Worm (Caenorhabditis elegans) whole organism, L1 larva: ENCODE measurements around the gene ilcr-1.
A peak's percentile ranks its signal among the peaks of the same experiment; 100 is the strongest.

ENCODE experiments used
- C16A3.4 ChIP-seq: fragments of 150-350 bp; optimal IDR thresholded peaks from 2 replicates; lab custom pipeline; 2014; ENCODE audit warnings: missing biosample characterization, missing genetic modification characterization
- C34B4.2 ChIP-seq: sonication (generic microtip); optimal IDR thresholded peaks from 2 replicates; lab custom pipeline; 2017; ENCODE audit warnings: mild to moderate bottlenecking, missing genetic modification characterization, missing compliant biosample characterization
- F16B12.6 ChIP-seq: fragments of 150-350 bp; optimal IDR thresholded peaks from 2 replicates; lab custom pipeline; 2014; ENCODE audit warnings: missing biosample characterization, missing genetic modification characterization
- Y116A8C.19 ChIP-seq: sonication (generic microtip); optimal IDR thresholded peaks from 2 replicates; lab custom pipeline; 2016; ENCODE audit warnings: missing compliant biosample characterization, missing genetic modification characterization, borderline replicate concordance
- aly-2 ChIP-seq: fragments of 150-350 bp; optimal IDR thresholded peaks from 2 replicates; lab custom pipeline; 2014; ENCODE audit warnings: missing biosample characterization, missing genetic modification characterization
- ama-1 ChIP-seq: fragments of 150-350 bp; optimal IDR thresholded peaks from 2 replicates; lab custom pipeline; 2014
- ceh-8 ChIP-seq: fragments of 200-800 bp; sonication (Bioruptor generic); optimal IDR thresholded peaks from 2 replicates; lab custom pipeline; 2018; ENCODE audit warnings: mild to moderate bottlenecking, missing genetic modification characterization, moderate library complexity, missing compliant biosample characterization
- ceh-88 ChIP-seq: fragments of 200-800 bp; sonication (Bioruptor generic); IDR thresholded peaks from 2 replicates; pipeline ENCODE4 v1.3.6; 2022; ENCODE audit warnings: missing genetic modification characterization, missing compliant biosample characterization
- ces-1 ChIP-seq: fragments of 150-350 bp; optimal IDR thresholded peaks from 2 replicates; lab custom pipeline; 2014; ENCODE audit warnings: missing biosample characterization, missing genetic modification reagents, missing genetic modification characterization
- dsc-1 ChIP-seq: sonication (generic microtip); optimal IDR thresholded peaks from 2 replicates; lab custom pipeline; 2016; ENCODE audit warnings: mild to moderate bottlenecking, missing genetic modification characterization, missing compliant biosample characterization
- efl-1 ChIP-seq, 4 experiments: fragments of 150-350 bp; optimal IDR thresholded peaks in 3 of 4; peaks in 1 of 4; 1 replicate in 1 of 4; 2 replicates in 3 of 4; lab custom pipeline; 2014; ENCODE audit warnings: missing biosample characterization in 2 of 4, missing genetic modification characterization in 2 of 4, missing genetic modification reagents in 2 of 4
- egl-13 ChIP-seq: sonication (generic microtip); optimal IDR thresholded peaks from 2 replicates; lab custom pipeline; 2016; ENCODE audit warnings: missing genotype, missing genetic modification reagents, missing genetic modification characterization, missing compliant biosample characterization
- egl-27 ChIP-seq, 2 experiments: fragments of 150-350 bp in 1 of 2; sonication (generic microtip); optimal IDR thresholded peaks; 3 replicates each; lab custom pipeline; 2017 to 2018; ENCODE audit warnings: missing biosample characterization in 2 of 2, missing genetic modification characterization in 2 of 2, missing genetic modification reagents in 2 of 2
- elt-2 ChIP-seq: sonication (generic microtip); optimal IDR thresholded peaks from 2 replicates; lab custom pipeline; 2016; ENCODE audit warnings: missing genetic modification characterization, mild to moderate bottlenecking, inconsistent platforms, missing compliant biosample characterization, missing genetic modification reagents
- elt-3 ChIP-seq, 6 experiments: fragments of 150-350 bp in 1 of 6; sonication (generic microtip); optimal IDR thresholded peaks; 2 replicates each; lab custom pipeline; 2017 to 2018; ENCODE audit warnings: missing biosample characterization in 6 of 6, missing genetic modification characterization in 6 of 6, inconsistent platforms in 1 of 6
- ets-5 ChIP-seq: fragments of 200-800 bp; sonication (Bioruptor generic); IDR thresholded peaks from 2 replicates; pipeline ENCODE4 v1.3.6; 2022; ENCODE audit warnings: missing genetic modification characterization, missing compliant biosample characterization
- lin-13 ChIP-seq: fragments of 150-350 bp; optimal IDR thresholded peaks from 2 replicates; lab custom pipeline; 2014; ENCODE audit warnings: missing biosample characterization, missing genetic modification reagents, missing genetic modification characterization
- lin-14 ChIP-seq: fragments of 200-800 bp; sonication (Bioruptor generic); optimal IDR thresholded peaks from 2 replicates; lab custom pipeline; 2018; ENCODE audit warnings: mild to moderate bottlenecking, missing genetic modification characterization, moderate library complexity, missing compliant biosample characterization
- lin-35 ChIP-seq, 2 experiments: fragments of 150-350 bp; optimal IDR thresholded peaks; 2 replicates each; lab custom pipeline; 2014; ENCODE audit warnings: missing biosample characterization in 2 of 2, missing genetic modification characterization in 2 of 2, missing genetic modification reagents in 2 of 2
- lir-3 ChIP-seq: sonication (generic microtip); optimal IDR thresholded peaks from 2 replicates; lab custom pipeline; 2016; ENCODE audit warnings: mild to moderate bottlenecking, missing genetic modification characterization, moderate library complexity, missing compliant biosample characterization; ENCODE audit not compliant: poor library complexity
- lsy-2 ChIP-seq, 2 experiments: fragments of 150-350 bp; optimal IDR thresholded peaks; 2 replicates each; lab custom pipeline; 2014; ENCODE audit warnings: missing biosample characterization in 2 of 2, missing genetic modification characterization in 2 of 2
- mab-9 ChIP-seq: fragments of 200-800 bp; sonication (Bioruptor generic); IDR thresholded peaks from 2 replicates; pipeline ENCODE4 v1.3.6; 2022; ENCODE audit warnings: missing genetic modification reagents, missing genetic modification characterization, missing compliant biosample characterization
- nhr-12 ChIP-seq: sonication (generic microtip); optimal IDR thresholded peaks from 2 replicates; lab custom pipeline; 2017; ENCODE audit warnings: missing biosample characterization, missing genetic modification characterization
- nhr-47 ChIP-seq: sonication (generic microtip); optimal IDR thresholded peaks from 2 replicates; lab custom pipeline; 2016; ENCODE audit warnings: mild to moderate bottlenecking, missing genetic modification characterization, moderate library complexity, missing compliant biosample characterization
- nhr-76 ChIP-seq: sonication (generic microtip); optimal IDR thresholded peaks from 2 replicates; lab custom pipeline; 2017; ENCODE audit warnings: missing biosample characterization, missing genetic modification characterization
- nhr-77 ChIP-seq: fragments of 150-350 bp; optimal IDR thresholded peaks from 2 replicates; lab custom pipeline; 2014; ENCODE audit warnings: missing biosample characterization, missing genetic modification characterization
- nhr-84 ChIP-seq: sonication (generic microtip); optimal IDR thresholded peaks from 2 replicates; lab custom pipeline; 2017; ENCODE audit warnings: missing biosample characterization, missing genetic modification characterization
- pag-3 ChIP-seq: sonication (generic microtip); optimal IDR thresholded peaks from 2 replicates; lab custom pipeline; 2017; ENCODE audit warnings: missing genetic modification characterization, mild to moderate bottlenecking, missing compliant biosample characterization, antibody characterized with exemption, borderline replicate concordance; ENCODE audit not compliant: insufficient read depth
- pax-3 ChIP-seq: fragments of 200-800 bp; sonication (Bioruptor generic); optimal IDR thresholded peaks from 2 replicates; lab custom pipeline; 2018; ENCODE audit warnings: mild to moderate bottlenecking, missing genetic modification characterization, moderate library complexity, missing compliant biosample characterization
- snpc-4 ChIP-seq: fragments of 150-350 bp; optimal IDR thresholded peaks from 2 replicates; lab custom pipeline; 2014; ENCODE audit warnings: missing biosample characterization, missing genetic modification characterization
- snu-23 ChIP-seq: sonication (generic microtip); optimal IDR thresholded peaks from 2 replicates; lab custom pipeline; 2016; ENCODE audit warnings: missing genetic modification characterization, missing compliant biosample characterization
- sptf-1 ChIP-seq: fragments of 150-350 bp; optimal IDR thresholded peaks from 2 replicates; lab custom pipeline; 2014; ENCODE audit warnings: missing biosample characterization, missing genetic modification characterization
- tbx-2 ChIP-seq: sonication (generic microtip); optimal IDR thresholded peaks from 2 replicates; lab custom pipeline; 2016; ENCODE audit warnings: missing genetic modification characterization, missing compliant biosample characterization
- unc-130 ChIP-seq: fragments of 150-350 bp; optimal IDR thresholded peaks from 2 replicates; lab custom pipeline; 2017; ENCODE audit warnings: missing biosample characterization, missing genetic modification characterization, inconsistent platforms
- unc-62 ChIP-seq: fragments of 150-350 bp; optimal IDR thresholded peaks from 2 replicates; lab custom pipeline; 2014; ENCODE audit warnings: missing biosample characterization, missing genetic modification reagents, missing genetic modification characterization
- ztf-11 ChIP-seq, 2 experiments: sonication (generic microtip); optimal IDR thresholded peaks; 2 replicates each; lab custom pipeline; 2016 to 2017; ENCODE audit warnings: missing genetic modification characterization in 2 of 2, missing biosample characterization in 1 of 2, missing compliant biosample characterization in 1 of 2

ilcr-1 gene

ce11 chrIV:14326694-14327298, 50.5 kb downstream of the ilcr-1 start (continued):
- TF ChIP-seq lin-13 (peak; percentile 54), ceh-88 (GFP tag; lab: Robert Waterston, UW) (peak; percentile 60), dsc-1 (peak; percentile 70), mab-9 (peak; percentile 60; the same call in 1 of the 2 replicates), Y116A8C.19 (tag; lab: Kevin White, UChicago) (no peak), aly-2 (no peak), lin-14 (no peak), lin-35 (GFP tag; optimal IDR thresholded peaks at IDR 0.05; lab: Kevin White, UChicago) (peak; percentile 35 to 73), ztf-11 (tag; optimal IDR thresholded peaks at IDR 0.05; lab: Kevin White, UChicago) (peak in 1 of 2 experiments; percentile 25), nhr-77 (peak; percentile 73), ets-5 (GFP tag; lab: Robert Waterston, UW) (no peak), unc-130 (tag; lab: Kevin White, UChicago) (no peak), elt-3 (tag; optimal IDR thresholded peaks at IDR 0.05; lab: Kevin White, UChicago) (peak in 3 of 6 experiments; percentile 2 to 52 (median 15)), ama-1 (peak; percentile 69), egl-13 (tag; lab: Kevin White, UChicago) (peak; percentile 20), C34B4.2 (tag; lab: Kevin White, UChicago) (peak; percentile 26), ceh-8 (peak; percentile 31), nhr-47 (peak; percentile 91), tbx-2 (tag; lab: Kevin White, UChicago) (peak; percentile 75), C16A3.4 (tag; lab: Kevin White, UChicago) (peak; percentile 19), egl-27 (tag; optimal IDR thresholded peaks at IDR 0.05; lab: Kevin White, UChicago) (no peak), unc-62 (GFP tag; lab: Kevin White, UChicago) (no peak), snu-23 (GFP tag; lab: Kevin White, UChicago) (peak; percentile 90), lir-3 (no peak), elt-2 (tag; lab: Kevin White, UChicago) (peak; percentile 91), efl-1 (optimal IDR thresholded peaks at IDR 0.05; lab: Kevin White, UChicago) (peak; percentile 39 to 63), efl-1 (GFP tag; optimal IDR thresholded peaks at IDR 0.05 in 1 of 2; lab: Kevin White, UChicago) (peak; percentile 36 to 93), ces-1 (GFP tag; lab: Kevin White, UChicago) (no peak), F16B12.6 (tag; lab: Kevin White, UChicago) (no peak), pax-3 (tag; lab: Kevin White, UChicago) (peak; percentile 56), nhr-84 (tag; lab: Kevin White, UChicago) (no peak), pag-3 (tag; lab: Kevin White, UChicago) (no peak)
- TF ChIP-seq, all 84 proteins: peak for 47

DNA sequence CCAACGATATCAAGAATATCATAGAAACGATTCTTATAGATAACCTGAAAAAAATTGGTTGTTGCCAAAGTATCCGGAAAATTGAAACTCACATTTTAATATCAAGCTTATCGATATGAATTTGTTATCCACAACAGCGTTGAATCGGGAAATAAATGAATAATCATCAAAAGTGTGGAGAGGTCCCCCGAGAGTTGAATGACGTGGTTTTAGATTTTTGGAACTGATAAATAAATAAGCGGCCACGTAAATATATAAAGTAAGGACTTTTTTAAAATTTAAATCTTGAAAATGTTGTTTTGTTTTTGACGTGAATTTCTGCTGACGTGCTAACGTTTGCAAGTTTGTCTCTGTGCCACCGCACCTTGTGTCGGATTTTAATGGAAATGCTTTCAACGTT, 58.1 kb downstream of the ilcr-1 start, which contains the start of gene Y67A10A.3:
Gene Y67A10A.3, minus strand, starts transcription at position 101 of the 400 bp plus-strand sequence.
- TF ChIP-seq nhr-76 (tag; lab: Kevin White, UChicago) (no peak), snpc-4 (tag; lab: Kevin White, UChicago) (no peak), lsy-2 (tag; optimal IDR thresholded peaks at IDR 0.05; lab: Kevin White, UChicago) (no peak), sptf-1 (tag; lab: Kevin White, UChicago) (no peak), aly-2 (no peak), nhr-12 (tag; lab: Kevin White, UChicago) (no peak)
- TF ChIP-seq, all 84 proteins: peak for 0
